Worm (Caenorhabditis elegans): Measurements from ENCODE around the gene cogc-2.

The cogc-2 gene

DNA sequence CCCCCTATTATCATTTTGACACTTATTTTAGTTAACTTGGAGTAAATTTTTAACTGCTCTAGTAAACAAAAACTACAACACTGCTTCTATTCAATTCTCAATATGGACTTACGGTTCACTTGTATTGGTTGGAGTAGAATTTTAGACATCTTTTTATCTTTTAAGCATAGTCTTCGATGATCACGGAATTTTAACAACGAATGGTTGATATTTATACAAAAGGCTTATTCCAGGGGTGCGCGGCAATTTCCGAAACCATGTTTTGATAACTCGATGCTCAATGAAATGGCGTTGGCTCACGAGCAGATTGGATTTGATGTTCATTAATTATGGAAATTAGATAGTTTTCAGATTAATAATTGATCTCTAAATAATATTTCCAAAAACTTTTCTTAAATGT is 4.0 kb upstream of the cogc-2 start (continued):
- peak; percentile 0 for TF ChIP-seq aha-1 (tag)
- TF ChIP-seq snpc-1.2 (GFP tag; IDR thresholded peaks at IDR 0.05): peak; percentile 78

DNA sequence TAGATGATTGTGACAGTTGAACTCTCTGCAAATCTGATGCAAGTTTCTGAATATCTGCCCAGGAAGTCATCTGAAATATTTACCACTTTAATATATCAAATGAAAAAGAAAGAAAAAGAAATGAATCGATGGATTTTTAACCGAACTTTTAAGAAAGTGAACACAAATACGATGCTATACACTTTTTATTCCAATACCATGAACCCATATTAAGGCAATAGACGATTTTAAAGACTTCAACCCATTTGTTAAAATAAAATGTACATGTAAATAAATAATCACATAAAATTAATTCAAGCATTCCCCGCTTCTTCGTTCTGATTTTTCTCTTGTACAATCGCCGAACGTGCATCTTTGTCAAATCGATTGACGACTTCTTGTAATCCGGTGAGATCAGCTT is 2.6 kb downstream of the cogc-2 start, which contains the start of gene ufl-1:
TSS of gene ufl-1 (minus strand) at position 70 of the 400 bp plus-strand sequence.
- TF ChIP-seq egl-27 (tag; optimal IDR thresholded peaks at IDR 0.05) (no peak), unc-62 (GFP tag; optimal IDR thresholded peaks at IDR 0.05 in 1 of 2) (peak in 1 of 2 experiments; percentile 86), unc-62 (tag; optimal IDR thresholded peaks at IDR 0.05) (no peak), spr-3 (GFP tag; optimal IDR thresholded peaks at IDR 0.05) (no peak), dpl-1 (GFP tag; optimal IDR thresholded peaks at IDR 0.05) (no peak), fos-1 (tag; optimal IDR thresholded peaks at IDR 0.05) (no peak)

DNA sequence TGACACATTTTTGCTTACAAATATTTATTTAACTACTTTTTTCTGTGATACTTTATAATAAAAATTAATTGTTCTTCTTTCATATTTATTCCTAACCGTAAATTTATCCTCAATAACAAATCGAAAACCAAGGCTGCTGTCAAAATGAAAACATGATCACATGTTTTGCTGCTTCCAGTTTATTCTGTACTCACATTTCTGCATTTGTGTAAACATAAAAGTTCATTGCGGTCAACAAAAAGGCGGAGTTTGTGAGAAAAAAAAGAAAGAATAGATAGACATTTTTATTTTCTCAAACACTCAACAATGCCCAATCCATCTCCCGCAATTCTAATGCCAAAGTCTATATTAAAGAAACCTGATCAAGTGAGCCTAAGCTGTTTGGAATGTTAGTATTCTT is 3.6 kb downstream of the cogc-2 start, which contains the start of gene C06G3.3:
TSS of gene C06G3.3 (plus strand) at position 301 of the 400 bp plus-strand sequence.
- TF ChIP-seq aha-1 (tag) (peak; percentile 46), daf-12 (tag; optimal IDR thresholded peaks at IDR 0.05) (no peak)

DNA sequence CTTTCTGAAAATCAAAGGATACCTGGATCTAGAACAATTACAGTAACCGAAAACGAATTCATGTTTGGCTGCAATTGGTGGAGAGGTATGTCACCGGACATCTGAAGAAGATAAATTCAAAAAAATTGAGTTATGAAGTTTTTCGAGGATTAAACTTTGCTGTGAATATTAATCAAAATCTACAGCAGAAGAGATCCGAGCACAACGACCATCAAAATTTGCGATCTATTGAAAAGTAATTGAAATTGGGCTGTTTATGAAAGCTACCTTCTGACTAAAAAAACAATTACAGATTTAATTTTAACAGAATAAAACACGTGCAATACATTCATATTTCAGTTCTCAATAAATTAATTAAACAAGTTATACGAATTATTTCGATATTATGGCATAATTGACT is 6.9 kb downstream of the cogc-2 start, which contains the start of gene C06G3.8:
TSS of gene C06G3.8 (minus strand) at position 101 of the 400 bp plus-strand sequence.
- TF ChIP-seq ama-1 (optimal IDR thresholded peaks at IDR 0.05) (no peak), gei-8 (GFP tag; optimal IDR thresholded peaks at IDR 0.05) (no peak), jun-1 (tag; optimal IDR thresholded peaks at IDR 0.05) (no peak), F37D6.2 (tag; optimal IDR thresholded peaks at IDR 0.05) (no peak), spr-3 (GFP tag; optimal IDR thresholded peaks at IDR 0.05) (no peak), Y105C5A.15 (GFP tag; IDR thresholded peaks at IDR 0.05) (no peak), F44E2.7 (GFP tag; IDR thresholded peaks at IDR 0.05) (no peak), T20F7.1 (GFP tag; optimal IDR thresholded peaks at IDR 0.05) (no peak), dmd-8 (GFP tag; IDR thresholded peaks at IDR 0.05) (no peak), madf-5 (GFP tag; IDR thresholded peaks at IDR 0.05) (no peak), snpc-4 (tag; optimal IDR thresholded peaks at IDR 0.05) (no peak), ztf-11 (tag; optimal IDR thresholded peaks at IDR 0.05) (no peak), nhr-48 (tag; optimal IDR thresholded peaks at IDR 0.05) (no peak), R02D3.7 (tag; optimal IDR thresholded peaks at IDR 0.05) (no peak)

DNA sequence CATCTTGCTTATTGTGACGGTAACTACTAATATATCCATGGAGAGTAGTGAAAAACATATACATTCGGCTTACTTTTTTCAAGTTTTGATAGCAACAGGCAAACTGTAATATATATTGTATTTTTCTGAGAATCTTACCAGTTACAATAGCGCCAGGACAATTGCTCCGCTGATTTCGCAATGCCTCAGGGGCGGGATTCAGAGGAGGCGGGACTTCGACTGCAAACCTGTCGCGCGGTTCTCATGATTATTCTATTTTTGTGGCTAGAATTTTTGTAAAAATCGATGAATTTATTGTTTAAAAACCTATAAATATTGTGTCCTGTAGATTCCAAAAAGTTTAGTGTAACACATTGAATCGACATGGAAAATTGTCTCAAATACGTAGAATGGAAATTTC is 8.4 kb downstream of the cogc-2 start:
- TF ChIP-seq cey-2 (tag; optimal IDR thresholded peaks at IDR 0.05; ENCODE audit: borderline replicate concordance, insufficient read depth) (no peak), saeg-2 (GFP tag; IDR thresholded peaks at IDR 0.05) (no peak), ztf-7 (tag; optimal IDR thresholded peaks at IDR 0.05) (no peak), fkh-10 (GFP tag; optimal IDR thresholded peaks at IDR 0.05) (peak; percentile 16), aly-2 (tag; optimal IDR thresholded peaks at IDR 0.05) (no peak), lin-13 (GFP tag; optimal IDR thresholded peaks at IDR 0.05) (no peak), lin-1 (GFP tag; IDR thresholded peaks at IDR 0.05) (no peak), nhr-11 (tag; optimal IDR thresholded peaks at IDR 0.05) (no peak), mes-2 (tag; optimal IDR thresholded peaks at IDR 0.05; ENCODE audit: poor library complexity, severe bottlenecking) (peak; percentile 20), Y75B8A.6 (GFP tag; IDR thresholded peaks at IDR 0.05) (no peak), tag-97 (GFP tag; IDR thresholded peaks at IDR 0.05) (no peak), set-16 (GFP tag; IDR thresholded peaks at IDR 0.05) (no peak), unc-62 (GFP tag; optimal IDR thresholded peaks at IDR 0.05 in 1 of 2) (peak in 1 of 2 experiments; percentile 51), unc-62 (tag; optimal IDR thresholded peaks at IDR 0.05) (no peak), ztf-11 (tag; optimal IDR thresholded peaks at IDR 0.05) (no peak), nhr-25 (tag; optimal IDR thresholded peaks at IDR 0.05; ENCODE audit: borderline replicate concordance, insufficient read depth) (no peak)
